Worm (Caenorhabditis elegans) whole organism, mixed stage, embryonic: ENCODE results near the gene M05D6.1.

ENCODE experiments used
- blmp-1 ChIP-seq: fragments of 150-350 bp; optimal IDR thresholded peaks from 2 replicates; lab custom pipeline; 2014; ENCODE audit warnings: missing biosample characterization, missing genetic modification characterization
- elt-3 ChIP-seq: fragments of 150-350 bp; optimal IDR thresholded peaks from 2 replicates; lab custom pipeline; 2014; ENCODE audit warnings: missing biosample characterization, missing genetic modification characterization
- ztf-11 ChIP-seq: fragments of 150-350 bp; optimal IDR thresholded peaks from 2 replicates; lab custom pipeline; 2014; ENCODE audit warnings: missing biosample characterization, missing genetic modification characterization

DNA sequence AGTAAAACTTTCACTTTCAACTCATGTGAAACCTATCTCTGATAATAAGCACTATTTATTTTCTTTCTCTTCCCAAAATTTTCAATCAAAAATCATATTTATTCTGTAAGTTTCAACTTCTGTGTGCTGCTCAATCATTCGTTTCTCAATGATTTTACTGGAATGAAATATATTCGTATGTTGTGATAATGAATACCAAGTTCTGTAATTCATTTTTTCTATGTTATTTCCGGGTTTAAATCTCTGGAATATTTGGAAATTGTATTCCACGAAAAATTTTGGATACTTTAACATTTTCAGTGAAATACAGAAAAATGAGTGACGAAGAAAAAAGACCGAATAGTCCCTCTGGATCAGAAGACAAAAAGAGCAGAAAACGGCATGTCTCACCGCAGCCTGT is 7.4 kb downstream of the M05D6.1 start, which contains the start of gene M05D6.2:
- no peak for TF ChIP-seq blmp-1 (tag; lab: Kevin White, UChicago)
- TF ChIP-seq elt-3 (tag; lab: Kevin White, UChicago) = no peak
- TF ChIP-seq ztf-11 (tag; lab: Kevin White, UChicago) = no peak
